Worm (Caenorhabditis elegans) whole organism, L1 larva: ENCODE results near the gene T03F6.4.

Experiments used
- aha-1 ChIP-seq: fragments of 150-350 bp; optimal IDR thresholded peaks from 2 replicates; lab custom pipeline; 2014; ENCODE audit warnings: missing biosample characterization, missing genetic modification characterization
- ama-1 ChIP-seq: fragments of 150-350 bp; optimal IDR thresholded peaks from 2 replicates; lab custom pipeline; 2014
- ets-5 ChIP-seq: fragments of 200-800 bp; sonication (Bioruptor generic); IDR thresholded peaks from 2 replicates; pipeline ENCODE4 v1.3.6; 2022; ENCODE audit warnings: missing genetic modification characterization, missing compliant biosample characterization
- nhr-11 ChIP-seq: fragments of 150-350 bp; optimal IDR thresholded peaks from 2 replicates; lab custom pipeline; 2014; ENCODE audit warnings: missing biosample characterization, missing genetic modification characterization
- nhr-28 ChIP-seq: fragments of 150-350 bp; optimal IDR thresholded peaks from 2 replicates; lab custom pipeline; 2014; ENCODE audit warnings: missing biosample characterization, missing genetic modification characterization
- nhr-77 ChIP-seq: fragments of 150-350 bp; optimal IDR thresholded peaks from 2 replicates; lab custom pipeline; 2014; ENCODE audit warnings: missing biosample characterization, missing genetic modification characterization
- unc-130 ChIP-seq: fragments of 150-350 bp; optimal IDR thresholded peaks from 2 replicates; lab custom pipeline; 2017; ENCODE audit warnings: missing biosample characterization, missing genetic modification characterization, inconsistent platforms
- unc-86 ChIP-seq: sonication (generic microtip); optimal IDR thresholded peaks from 2 replicates; lab custom pipeline; 2016; ENCODE audit warnings: missing genetic modification characterization, missing compliant biosample characterization
- zag-1 ChIP-seq: fragments of 150-350 bp; optimal IDR thresholded peaks from 2 replicates; lab custom pipeline; 2014; ENCODE audit warnings: missing biosample characterization, missing genetic modification characterization
- zip-4 ChIP-seq: fragments of 200-800 bp; sonication (Bioruptor generic); optimal IDR thresholded peaks from 2 replicates; lab custom pipeline; 2018; ENCODE audit warnings: mild to moderate bottlenecking, missing genetic modification characterization, moderate library complexity, missing compliant biosample characterization
- ztf-11 ChIP-seq, 2 experiments: sonication (generic microtip); optimal IDR thresholded peaks; 2 replicates each; lab custom pipeline; 2016 to 2017; ENCODE audit warnings: missing genetic modification characterization in 2 of 2, missing biosample characterization in 1 of 2, missing compliant biosample characterization in 1 of 2

ce11 chrIII:13343117-13343516, 42.8 kb upstream of the T03F6.4 start, which contains the start of gene ife-1:
- no peak for TF ChIP-seq unc-130 (tag; lab: Kevin White, UChicago)
- no peak for TF ChIP-seq aha-1 (tag; lab: Kevin White, UChicago)
- no peak for TF ChIP-seq nhr-11 (tag; lab: Kevin White, UChicago)
- no peak for TF ChIP-seq zip-4 (GFP tag; lab: Kevin White, UChicago)
- no peak for TF ChIP-seq ama-1
- no peak for TF ChIP-seq unc-86 (tag; lab: Kevin White, UChicago)
- no peak for TF ChIP-seq ztf-11 (tag; optimal IDR thresholded peaks at IDR 0.05; lab: Kevin White, UChicago)
- TF ChIP-seq nhr-28, result no peak
- TF ChIP-seq ets-5 (GFP tag; lab: Robert Waterston, UW), result no peak
- no peak for TF ChIP-seq nhr-77 (tag; lab: Kevin White, UChicago)
- no peak for TF ChIP-seq zag-1
